Worm (Caenorhabditis elegans) whole organism, early embryonic: ENCODE results near the gene H32C10.1.

Experiments used
- F13C5.2 ChIP-seq: sonication (generic microtip); optimal IDR thresholded peaks from 2 replicates; lab custom pipeline; 2017; ENCODE audit warnings: mild to moderate bottlenecking, missing genetic modification characterization, inconsistent platforms, missing compliant biosample characterization
- aly-1 ChIP-seq: sonication (generic microtip); optimal IDR thresholded peaks from 2 replicates; lab custom pipeline; 2016; ENCODE audit warnings: missing genetic modification characterization, missing compliant biosample characterization
- ama-1 ChIP-seq: fragments of 150-350 bp; optimal IDR thresholded peaks from 2 replicates; lab custom pipeline; 2014
- ceh-36 ChIP-seq: sonication (generic microtip); optimal IDR thresholded peaks from 2 replicates; lab custom pipeline; 2016; ENCODE audit warnings: missing genetic modification characterization, inconsistent platforms, missing compliant biosample characterization
- flt-1 ChIP-seq: fragments of 200-800 bp; sonication (Bioruptor generic); IDR thresholded peaks from 2 replicates; pipeline ENCODE4 v1.3.6; 2022; ENCODE audit warnings: missing genetic modification characterization, missing compliant biosample characterization
- hmbx-1 ChIP-seq: sonication (generic microtip); optimal IDR thresholded peaks from 2 replicates; lab custom pipeline; 2016; ENCODE audit warnings: mild to moderate bottlenecking, missing genetic modification characterization, missing compliant biosample characterization
- pes-1 ChIP-seq: fragments of 200-800 bp; sonication (Bioruptor generic); IDR thresholded peaks from 2 replicates; pipeline ENCODE4 v1.3.6; 2022; ENCODE audit warnings: missing genetic modification reagents, missing genetic modification characterization, missing compliant biosample characterization
- tbx-37 ChIP-seq: fragments of 200-800 bp; sonication (Bioruptor generic); conservative IDR thresholded peaks from 2 replicates; pipeline ENCODE4 v1.3.6; 2022; ENCODE audit warnings: missing genetic modification reagents, missing genetic modification characterization, missing compliant biosample characterization
- tra-4 ChIP-seq: sonication (generic microtip); optimal IDR thresholded peaks from 2 replicates; lab custom pipeline; 2017; ENCODE audit warnings: missing genetic modification characterization, missing compliant biosample characterization

DNA sequence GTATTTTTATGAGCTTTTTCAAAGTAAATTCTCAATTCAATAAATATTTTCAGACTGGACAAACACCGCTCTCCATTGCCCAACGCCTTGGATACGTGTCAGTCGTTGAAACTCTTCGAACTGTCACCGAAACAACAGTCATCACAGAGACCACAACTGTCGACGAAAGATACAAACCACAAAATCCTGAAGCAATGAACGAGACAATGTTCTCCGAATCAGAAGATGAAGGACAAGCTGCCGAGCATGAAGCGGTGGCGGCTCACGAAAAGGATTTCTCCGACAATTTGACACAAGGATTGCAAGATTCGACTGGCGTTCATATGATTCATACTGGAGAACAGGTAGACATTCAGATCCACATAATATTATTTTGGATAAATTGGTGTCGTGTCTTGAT, 45.7 kb downstream of the H32C10.1 start:
- TF ChIP-seq ama-1 (lab: Kevin White, UChicago) (no peak), F13C5.2 (tag; lab: Kevin White, UChicago) (no peak), flt-1 (GFP tag; lab: Robert Waterston, UW) (no peak), hmbx-1 (no peak), tra-4 (no peak), ceh-36 (tag; lab: Kevin White, UChicago) (no peak), aly-1 (tag; lab: Kevin White, UChicago) (no peak), tbx-37 (GFP tag; lab: Robert Waterston, UW) (no peak), pes-1 (GFP tag; lab: Robert Waterston, UW) (no peak)
